Fruit fly (Drosophila melanogaster) whole organism: ENCODE measurements around the gene robl62A.

ENCODE experiments used
- CG8478 ChIP-seq: fragments of >200 bp; optimal IDR thresholded peaks from 2 replicates; lab custom pipeline; 2018; ENCODE audit warnings: inconsistent platforms
- Dll ChIP-seq: fragments of >200 bp; optimal IDR thresholded peaks from 2 replicates; lab custom pipeline; 2017
- EcR ChIP-seq, 2 experiments: fragments of >200 bp; optimal IDR thresholded peaks; 2 replicates each; lab custom pipeline; 2017; ENCODE audit warnings: missing biosample characterization in 2 of 2, missing genetic modification characterization in 2 of 2, missing genetic modification reagents in 2 of 2
- pan ChIP-seq: fragments of >200 bp; optimal IDR thresholded peaks from 2 replicates; lab custom pipeline; 2017
- psq ChIP-seq: fragments of >200 bp; optimal IDR thresholded peaks from 2 replicates; lab custom pipeline; 2017
- usp ChIP-seq: fragments of >200 bp; optimal IDR thresholded peaks from 2 replicates; lab custom pipeline; 2017; ENCODE audit warnings: missing biosample characterization, missing genetic modification characterization, mixed read lengths

robl62A gene

DNA sequence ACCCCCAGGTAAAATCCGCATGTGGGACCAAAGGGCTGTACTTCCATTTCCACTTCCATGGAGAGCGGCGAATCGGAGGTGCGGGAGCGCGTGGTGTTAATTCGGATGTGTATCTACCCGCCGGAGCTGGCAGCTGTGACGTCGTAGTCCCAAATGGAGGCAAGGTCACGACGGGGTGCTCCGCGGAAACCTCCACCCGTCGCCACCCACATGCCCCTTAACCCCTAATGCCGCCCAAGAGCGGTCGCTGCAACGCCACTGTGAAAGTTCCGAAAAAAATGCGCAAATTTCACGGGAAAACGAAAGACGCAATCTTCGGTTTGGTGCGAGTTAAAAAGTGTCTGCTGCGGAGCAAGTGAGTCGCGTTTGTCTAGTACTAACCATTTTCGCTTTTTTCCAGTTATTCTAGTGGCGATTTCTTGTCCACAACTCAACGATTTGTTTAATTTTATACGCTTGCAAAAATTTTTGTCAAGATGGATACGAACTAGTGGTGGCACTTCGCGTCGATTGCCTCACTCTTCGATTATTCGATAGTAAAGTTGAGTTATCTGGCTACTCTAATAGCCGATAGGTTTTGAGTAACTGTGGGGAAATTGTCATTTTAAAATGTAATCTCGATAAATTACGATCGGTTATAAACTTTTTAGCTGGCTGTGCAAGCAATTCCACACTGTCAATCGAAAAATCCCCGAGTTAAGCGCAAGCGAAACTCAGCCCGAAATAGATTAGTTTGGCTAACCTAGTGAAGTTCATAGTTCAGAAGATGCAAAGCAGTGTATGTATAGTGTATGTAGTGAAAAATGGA is 24.9 kb downstream of the robl62A start, which contains the start of the genes hfp and Psa:
Gene hfp, minus strand, starts transcription at position 505 of the 808 bp plus-strand sequence.
Gene Psa, plus strand, starts transcription at position 758 of the 808 bp plus-strand sequence.
- TF ChIP-seq pan (no peak), CG8478 (lab: Kevin White, UChicago) (no peak), Dll (lab: Kevin White, UChicago) (no peak), psq (lab: Kevin White, UChicago) (no peak), EcR (GFP tag; optimal IDR thresholded peaks at IDR 0.05; lab: Kevin White, UChicago) (no peak), usp (GFP tag; lab: Kevin White, UChicago) (no peak)

DNA sequence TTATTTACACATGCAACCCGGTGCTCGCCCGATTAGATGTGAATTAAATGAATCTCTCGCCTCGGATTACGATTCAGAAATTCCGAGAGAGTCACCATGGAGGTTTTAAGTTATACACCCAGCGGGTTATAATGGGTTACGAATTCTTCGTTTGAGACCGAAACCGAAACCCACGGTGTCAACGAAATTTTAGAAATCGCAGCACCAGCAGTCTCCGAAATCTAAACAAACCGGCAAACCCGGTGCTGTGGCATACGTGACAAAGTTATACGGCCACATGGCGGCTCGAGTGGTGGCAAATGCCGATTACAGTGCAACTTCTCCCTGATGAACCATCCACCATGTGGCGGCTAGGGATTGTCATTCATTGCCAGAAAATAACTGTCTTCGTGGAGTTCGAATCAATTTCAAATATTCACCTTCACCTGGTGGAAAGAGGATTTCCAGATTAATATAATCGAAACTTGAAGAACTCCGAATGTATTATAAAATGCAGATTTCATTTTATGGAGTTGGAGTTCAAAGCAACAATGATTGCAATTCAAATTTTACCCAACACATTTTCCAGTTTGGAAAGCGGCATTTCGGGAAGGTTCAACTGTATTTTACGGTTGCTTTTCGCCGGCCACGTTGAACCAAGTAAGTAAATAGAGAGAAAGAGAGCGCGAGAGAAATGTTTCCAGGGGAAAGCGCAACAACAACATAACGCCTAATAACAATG is 38.6 kb downstream of the robl62A start:
- no peak for TF ChIP-seq Dll (lab: Kevin White, UChicago)
- no peak for TF ChIP-seq pan
- TF ChIP-seq CG8478 (lab: Kevin White, UChicago) = no peak
- TF ChIP-seq psq (lab: Kevin White, UChicago) = no peak
- no peak for TF ChIP-seq usp (GFP tag; lab: Kevin White, UChicago)
- TF ChIP-seq EcR (GFP tag; optimal IDR thresholded peaks at IDR 0.05; lab: Kevin White, UChicago) = no peak

DNA sequence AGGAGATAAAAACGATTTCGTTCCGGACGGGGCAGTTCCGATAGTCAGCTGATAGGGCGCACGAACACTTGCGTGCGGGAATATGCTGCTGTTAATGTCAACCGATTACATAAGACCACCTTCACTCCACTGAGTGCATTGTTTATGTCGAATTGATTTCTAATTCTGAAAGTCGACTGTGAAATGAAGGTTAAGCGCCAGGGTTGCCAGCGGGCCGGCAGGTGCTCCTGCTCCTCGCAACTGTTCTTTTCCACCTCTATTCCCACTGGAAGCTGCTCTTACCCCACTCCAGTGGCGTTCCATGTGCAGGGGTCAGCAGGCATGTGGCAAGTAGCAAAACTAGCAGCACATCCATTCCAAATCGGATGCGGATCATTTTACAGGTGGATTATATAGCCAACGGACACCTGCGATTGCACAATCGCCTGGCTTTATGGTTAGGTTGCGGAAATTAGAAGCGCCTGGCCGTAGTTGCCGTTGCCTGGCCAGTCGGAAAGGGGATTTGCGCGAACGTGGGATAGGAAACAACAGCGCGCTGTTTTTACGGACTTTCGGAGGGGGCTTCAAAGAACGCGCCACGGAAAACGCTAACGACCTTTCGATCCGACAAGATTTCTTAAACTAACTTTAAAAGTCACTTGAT is 39.3 kb downstream of the robl62A start, which contains the start of gene cue:
Gene cue, minus strand, starts transcription at position 641 of the 643 bp plus-strand sequence.
- TF ChIP-seq Dll (lab: Kevin White, UChicago) = no peak
- TF ChIP-seq CG8478 (lab: Kevin White, UChicago) = no peak
- no peak for TF ChIP-seq usp (GFP tag; lab: Kevin White, UChicago)
- TF ChIP-seq EcR (GFP tag; optimal IDR thresholded peaks at IDR 0.05; lab: Kevin White, UChicago) = no peak
- TF ChIP-seq pan = no peak

DNA sequence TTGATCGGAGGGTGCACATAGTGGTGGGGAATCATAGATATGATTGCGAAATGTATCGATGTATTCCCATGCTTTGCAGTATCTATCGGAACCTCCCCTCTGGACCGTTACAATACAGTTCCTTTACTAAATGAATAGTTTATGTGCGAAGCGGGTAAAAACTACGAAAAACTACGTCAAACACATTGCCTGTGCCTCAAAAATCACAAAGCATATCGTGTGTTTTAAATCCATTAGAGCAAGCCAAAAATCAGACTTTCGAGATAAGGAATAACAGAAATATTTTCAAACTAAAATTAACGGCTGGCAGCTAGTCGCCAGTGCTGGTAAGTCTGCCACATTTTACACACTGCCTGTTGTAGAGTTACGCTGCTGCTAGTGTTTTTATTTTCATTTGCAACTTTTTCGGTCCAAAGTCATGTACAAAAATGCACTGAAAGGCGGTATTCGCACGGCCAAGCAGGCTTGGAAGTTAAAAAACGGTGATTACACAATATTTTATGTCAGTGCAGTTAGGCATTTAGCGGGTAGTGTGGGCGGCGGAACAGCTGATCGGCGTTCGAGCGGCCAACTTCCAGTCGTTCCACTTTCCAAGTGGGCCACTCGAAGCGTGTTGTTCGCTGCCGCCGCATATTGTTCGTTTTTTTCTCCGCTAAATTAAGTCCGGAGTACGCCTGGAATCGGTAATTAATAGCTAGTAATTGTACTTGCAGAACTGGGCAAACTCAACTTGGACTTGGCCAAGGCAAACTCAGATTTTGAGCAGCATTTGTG is 40.0 kb downstream of the robl62A start:
- TF ChIP-seq Dll (lab: Kevin White, UChicago) = no peak
- TF ChIP-seq EcR (GFP tag; optimal IDR thresholded peaks at IDR 0.05; lab: Kevin White, UChicago) = no peak
- no peak for TF ChIP-seq usp (GFP tag; lab: Kevin White, UChicago)
- TF ChIP-seq pan = no peak
- TF ChIP-seq CG8478 (lab: Kevin White, UChicago) = no peak
- no peak for TF ChIP-seq psq (lab: Kevin White, UChicago)

DNA sequence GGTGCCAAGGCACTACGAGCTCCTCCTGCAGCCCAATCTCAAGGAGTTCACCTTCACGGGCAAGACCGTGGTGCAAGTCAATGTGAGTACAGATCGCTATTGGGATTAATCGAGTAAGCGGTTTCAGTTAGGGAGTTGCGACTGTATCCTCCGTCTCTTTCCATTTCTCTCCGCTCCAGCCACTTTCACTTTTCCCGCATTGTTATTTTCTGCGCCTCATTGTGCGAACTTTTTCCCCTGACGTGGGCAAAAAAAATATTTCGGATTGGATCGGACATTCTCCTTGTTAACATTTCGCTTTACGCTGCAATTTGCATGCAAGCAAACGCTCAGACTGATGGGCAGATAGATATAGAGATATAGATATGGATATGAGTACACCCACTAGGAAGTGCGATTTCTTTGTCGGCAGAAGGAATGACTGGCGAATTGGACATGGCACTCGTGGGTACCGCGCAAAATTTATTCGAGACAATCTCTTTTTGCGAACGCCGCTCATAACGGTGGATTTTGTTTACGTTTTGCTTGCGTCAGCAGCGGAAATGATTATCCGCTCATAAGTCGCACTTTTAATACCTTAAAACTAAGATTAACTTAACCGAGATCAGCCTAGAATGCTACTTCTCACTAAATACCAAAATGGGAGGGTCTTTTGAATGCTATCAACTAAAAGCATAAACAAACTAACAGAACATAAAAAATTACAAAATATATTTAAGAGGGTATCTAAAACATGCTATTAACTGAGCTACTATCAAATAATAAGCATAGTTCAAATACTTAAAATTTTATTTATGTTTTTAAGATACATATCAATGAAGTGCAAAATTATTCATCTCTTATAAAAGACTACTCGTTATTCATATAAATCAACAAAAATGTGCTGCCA is 41.5 kb downstream of the robl62A start:
- TF ChIP-seq usp (GFP tag; lab: Kevin White, UChicago) (no peak), psq (lab: Kevin White, UChicago) (no peak), pan (no peak), CG8478 (lab: Kevin White, UChicago) (no peak), Dll (lab: Kevin White, UChicago) (no peak), EcR (GFP tag; optimal IDR thresholded peaks at IDR 0.05; lab: Kevin White, UChicago) (no peak)
